Fruit fly (Drosophila melanogaster) whole organism, embryonic: ENCODE results near the gene fz4.
A peak's percentile ranks its signal among the peaks of the same experiment; 100 is the strongest.

Source experiments
- Atf6 ChIP-seq: fragments of 200-800 bp; sonication (Bioruptor generic); IDR thresholded peaks from 2 replicates; pipeline ENCODE4 v1.3.6; 2022; ENCODE audit warnings: missing biosample characterization, missing genetic modification characterization
- BtbVII ChIP-seq: fragments of 200-800 bp; sonication (Bioruptor generic); optimal IDR thresholded peaks from 3 replicates; lab custom pipeline; 2017; ENCODE audit warnings: missing biosample characterization, mild to moderate bottlenecking, missing genetic modification characterization
- C15 ChIP-seq: fragments of 200-800 bp; sonication (Bioruptor generic); IDR thresholded peaks from 3 replicates; pipeline ENCODE4 v1.3.6; 2022; ENCODE audit warnings: missing biosample characterization, missing genetic modification characterization
- CG10979 ChIP-seq: fragments of 200-800 bp; sonication (Bioruptor generic); optimal IDR thresholded peaks from 2 replicates; lab custom pipeline; 2018; ENCODE audit warnings: missing biosample characterization, mild to moderate bottlenecking, missing genetic modification characterization, moderate library complexity
- CG12299 ChIP-seq: fragments of 200-800 bp; sonication (Bioruptor generic); optimal IDR thresholded peaks from 2 replicates; lab custom pipeline; 2018; ENCODE audit warnings: missing biosample characterization, mild to moderate bottlenecking, missing genetic modification characterization
- CG13123 ChIP-seq: fragments of 200-800 bp; sonication (Bioruptor generic); optimal IDR thresholded peaks from 2 replicates; lab custom pipeline; 2016; ENCODE audit warnings: missing biosample characterization, missing genetic modification characterization
- CG1529 ChIP-seq: fragments of 200-800 bp; sonication (Bioruptor generic); optimal IDR thresholded peaks from 3 replicates; lab custom pipeline; 2018; ENCODE audit warnings: missing biosample characterization, missing genetic modification characterization
- CG1602 ChIP-seq: fragments of 200-800 bp; sonication (Bioruptor generic); optimal IDR thresholded peaks from 3 replicates; lab custom pipeline; 2016; ENCODE audit warnings: missing biosample characterization, missing genetic modification characterization
- CG16779 ChIP-seq: fragments of 200-800 bp; sonication (Bioruptor generic); IDR thresholded peaks from 2 replicates; pipeline ENCODE4 v1.3.6; 2022; ENCODE audit warnings: missing biosample characterization, missing genetic modification characterization
- CG1832 ChIP-seq: fragments of 200-800 bp; sonication (Bioruptor generic); optimal IDR thresholded peaks from 2 replicates; lab custom pipeline; 2017; ENCODE audit warnings: missing biosample characterization, mild to moderate bottlenecking, missing genetic modification characterization, inconsistent platforms
- CG18476 ChIP-seq: fragments of 200-800 bp; sonication (Bioruptor generic); optimal IDR thresholded peaks from 2 replicates; lab custom pipeline; 2016; ENCODE audit warnings: missing biosample characterization, mild to moderate bottlenecking, missing genetic modification characterization
- CG2129 ChIP-seq: fragments of 200-800 bp; sonication (Bioruptor generic); IDR thresholded peaks from 2 replicates; pipeline ENCODE4 v1.3.6; 2022; ENCODE audit warnings: missing biosample characterization, missing genetic modification characterization; ENCODE audit not compliant: partially characterized antibody
- CG3847 ChIP-seq: fragments of 200-800 bp; sonication (Bioruptor generic); IDR thresholded peaks from 2 replicates; pipeline ENCODE4 v1.3.6; 2022; ENCODE audit warnings: missing biosample characterization, missing genetic modification characterization
- CG3995 ChIP-seq: fragments of 200-800 bp; sonication (Bioruptor generic); optimal IDR thresholded peaks from 3 replicates; lab custom pipeline; 2016; ENCODE audit warnings: missing biosample characterization, missing genetic modification characterization
- CG4404 ChIP-seq: fragments of 200-800 bp; sonication (Bioruptor generic); IDR thresholded peaks from 2 replicates; pipeline ENCODE4 v1.3.6; 2022; ENCODE audit warnings: missing biosample characterization, missing genetic modification characterization
- CG8359 ChIP-seq: fragments of 200-800 bp; sonication (Bioruptor generic); optimal IDR thresholded peaks from 2 replicates; lab custom pipeline; 2017; ENCODE audit warnings: missing biosample characterization, mild to moderate bottlenecking, missing genetic modification characterization, borderline replicate concordance
- CHES-1-like ChIP-seq: fragments of 200-800 bp; sonication (Bioruptor generic); optimal IDR thresholded peaks from 2 replicates; lab custom pipeline; 2016; ENCODE audit warnings: missing biosample characterization, missing genetic modification characterization
- CrebB ChIP-seq: fragments of 200-800 bp; sonication (Bioruptor generic); optimal IDR thresholded peaks from 3 replicates; lab custom pipeline; 2018; ENCODE audit warnings: missing biosample characterization, mild to moderate bottlenecking, missing genetic modification characterization
- Ets65A ChIP-seq: fragments of 200-800 bp; sonication (Bioruptor generic); peaks from one replicate; lab custom pipeline; 2016; ENCODE audit warnings: missing biosample characterization, missing genetic modification characterization
- Fer1 ChIP-seq: fragments of 200-800 bp; sonication (Bioruptor generic); optimal IDR thresholded peaks from 2 replicates; lab custom pipeline; 2017; ENCODE audit warnings: missing biosample characterization, mild to moderate bottlenecking, missing genetic modification characterization
- Fer2 ChIP-seq: fragments of 200-800 bp; sonication (Bioruptor generic); optimal IDR thresholded peaks from 2 replicates; lab custom pipeline; 2018; ENCODE audit warnings: missing biosample characterization, mild to moderate bottlenecking, missing genetic modification characterization, moderate library complexity
- H2.0 ChIP-seq: fragments of 200-800 bp; sonication (Bioruptor generic); IDR thresholded peaks from 2 replicates; pipeline ENCODE4 v1.3.6; 2022; ENCODE audit warnings: missing biosample characterization, missing genetic modification characterization
- Hey ChIP-seq: fragments of 200-800 bp; sonication (Bioruptor generic); optimal IDR thresholded peaks from 3 replicates; lab custom pipeline; 2018; ENCODE audit warnings: missing biosample characterization, mild to moderate bottlenecking, missing genetic modification characterization
- HmgZ ChIP-seq: fragments of 200-800 bp; sonication (Bioruptor generic); optimal IDR thresholded peaks from 2 replicates; lab custom pipeline; 2018; ENCODE audit warnings: missing biosample characterization, mild to moderate bottlenecking, missing genetic modification characterization
- Hr39 ChIP-seq: fragments of >200 bp; optimal IDR thresholded peaks from 2 replicates; lab custom pipeline; 2017
- Hsf ChIP-seq: fragments of 200-800 bp; sonication (Bioruptor generic); optimal IDR thresholded peaks from 3 replicates; lab custom pipeline; 2016; ENCODE audit warnings: missing biosample characterization, missing genetic modification characterization
- Nf-YB ChIP-seq: fragments of 200-800 bp; sonication (Bioruptor generic); optimal IDR thresholded peaks from 3 replicates; lab custom pipeline; 2019; ENCODE audit warnings: missing biosample characterization, mild to moderate bottlenecking, missing genetic modification characterization, moderate library complexity
- Nf-YC ChIP-seq: fragments of 200-800 bp; optimal IDR thresholded peaks from 3 replicates; lab custom pipeline; 2019; ENCODE audit warnings: missing biosample characterization, mild to moderate bottlenecking, missing genetic modification characterization, moderate library complexity
- Optix ChIP-seq: fragments of 200-800 bp; sonication (Bioruptor generic); IDR thresholded peaks from 3 replicates; pipeline ENCODE4 v1.3.6; 2022; ENCODE audit warnings: missing biosample characterization, missing genetic modification characterization
- Poxn ChIP-seq: fragments of 200-800 bp; sonication (Bioruptor generic); IDR thresholded peaks from 2 replicates; pipeline ENCODE4 v1.3.6; 2022; ENCODE audit warnings: missing biosample characterization, missing genetic modification characterization
- Usf ChIP-seq: fragments of 200-800 bp; sonication (Bioruptor generic); optimal IDR thresholded peaks from 2 replicates; lab custom pipeline; 2017; ENCODE audit warnings: missing genotype, missing biosample characterization, missing genetic modification characterization
- ato ChIP-seq: fragments of 200-800 bp; sonication (Bioruptor generic); IDR thresholded peaks from 2 replicates; pipeline ENCODE4 v1.3.6; 2022; ENCODE audit warnings: missing biosample characterization, missing genetic modification characterization; ENCODE audit not compliant: partially characterized antibody
- cg ChIP-seq: fragments of 200-800 bp; sonication (Bioruptor generic); optimal IDR thresholded peaks from 3 replicates; lab custom pipeline; 2019; ENCODE audit warnings: missing biosample characterization, mild to moderate bottlenecking, missing genetic modification characterization, moderate library complexity
- chif ChIP-seq, 2 experiments: fragments of 200-800 bp; sonication (Bioruptor generic); optimal IDR thresholded peaks; 3 replicates each; lab custom pipeline; 2016; ENCODE audit warnings: missing biosample characterization in 2 of 2, missing genetic modification characterization in 2 of 2
- croc ChIP-seq: fragments of 200-800 bp; sonication (Bioruptor generic); conservative IDR thresholded peaks from 3 replicates; pipeline ENCODE4 v1.3.6; 2022; ENCODE audit warnings: missing biosample characterization, missing genetic modification characterization
- crol ChIP-seq: fragments of 200-800 bp; sonication (Bioruptor generic); IDR thresholded peaks from 2 replicates; pipeline ENCODE4 v1.3.6; 2022; ENCODE audit warnings: missing biosample characterization, missing genetic modification characterization
- dmrt99B ChIP-seq: fragments of 200-800 bp; sonication (Bioruptor generic); optimal IDR thresholded peaks from 2 replicates; lab custom pipeline; 2018; ENCODE audit warnings: missing biosample characterization, mild to moderate bottlenecking, missing genetic modification characterization, moderate library complexity
- fd102C ChIP-seq: fragments of 200-800 bp; sonication (Bioruptor generic); optimal IDR thresholded peaks from 2 replicates; lab custom pipeline; 2018; ENCODE audit warnings: missing biosample characterization, mild to moderate bottlenecking, missing genetic modification characterization, moderate library complexity
- fd3F ChIP-seq: fragments of 200-800 bp; sonication (Bioruptor generic); optimal IDR thresholded peaks from 2 replicates; lab custom pipeline; 2018; ENCODE audit warnings: missing biosample characterization, mild to moderate bottlenecking, missing genetic modification characterization, moderate library complexity
- her ChIP-seq: fragments of 200-800 bp; sonication (Bioruptor generic); optimal IDR thresholded peaks from 2 replicates; lab custom pipeline; 2016; ENCODE audit warnings: missing biosample characterization, missing genetic modification characterization
- inv ChIP-seq: fragments of 200-800 bp; sonication (Bioruptor generic); IDR thresholded peaks from 2 replicates; pipeline ENCODE4 v1.3.6; 2022; ENCODE audit warnings: missing biosample characterization, missing genetic modification characterization; ENCODE audit not compliant: partially characterized antibody
- nerfin-1 ChIP-seq: fragments of 200-800 bp; sonication (Bioruptor generic); optimal IDR thresholded peaks from 3 replicates; lab custom pipeline; 2019; ENCODE audit warnings: missing biosample characterization, mild to moderate bottlenecking, missing genetic modification characterization, moderate library complexity
- oc ChIP-seq: fragments of 200-800 bp; sonication (Bioruptor generic); optimal IDR thresholded peaks from 2 replicates; lab custom pipeline; 2018; ENCODE audit warnings: missing biosample characterization, mild to moderate bottlenecking, missing genetic modification characterization, moderate library complexity
- onecut ChIP-seq: fragments of 200-800 bp; sonication (Bioruptor generic); IDR thresholded peaks from 2 replicates; pipeline ENCODE4 v1.3.6; 2022; ENCODE audit warnings: missing biosample characterization, missing genetic modification characterization
- ro ChIP-seq: fragments of 200-800 bp; sonication (Bioruptor generic); IDR thresholded peaks from 2 replicates; pipeline ENCODE4 v1.3.6; 2022; ENCODE audit warnings: missing biosample characterization, missing genetic modification characterization
- scrt ChIP-seq: fragments of 200-800 bp; sonication (Bioruptor generic); optimal IDR thresholded peaks from 2 replicates; lab custom pipeline; 2018; ENCODE audit warnings: missing biosample characterization, mild to moderate bottlenecking, missing genetic modification characterization, moderate library complexity
- slou ChIP-seq: fragments of 200-800 bp; sonication (Bioruptor generic); optimal IDR thresholded peaks from 3 replicates; lab custom pipeline; 2016; ENCODE audit warnings: missing biosample characterization, missing genetic modification characterization
- sob ChIP-seq: fragments of 200-800 bp; sonication (Bioruptor generic); IDR thresholded peaks from 2 replicates; pipeline ENCODE4 v1.3.6; 2022; ENCODE audit warnings: missing biosample characterization, missing genetic modification characterization
- toy ChIP-seq: fragments of 200-800 bp; sonication (Bioruptor generic); IDR thresholded peaks from 2 replicates; pipeline ENCODE4 v1.3.6; 2022; ENCODE audit warnings: missing biosample characterization, missing genetic modification characterization
- unpg ChIP-seq: fragments of 200-800 bp; sonication (Bioruptor generic); optimal IDR thresholded peaks from 3 replicates; lab custom pipeline; 2018; ENCODE audit warnings: missing biosample characterization, mild to moderate bottlenecking, missing genetic modification characterization, moderate library complexity
- wor ChIP-seq: fragments of 200-800 bp; sonication (Bioruptor generic); IDR thresholded peaks from 2 replicates; pipeline ENCODE4 v1.3.6; 2022; ENCODE audit warnings: missing biosample characterization, missing genetic modification characterization
- zfh2 ChIP-seq: fragments of 200-800 bp; sonication (Bioruptor generic); optimal IDR thresholded peaks from 2 replicates; lab custom pipeline; 2016; ENCODE audit warnings: missing biosample characterization, missing genetic modification characterization

fz4 gene

dm6 chrX:7159236-7159838 is 49.2 kb upstream of the fz4 start:
- TF ChIP-seq CG3995, result no peak
- TF ChIP-seq her (GFP tag; lab: Kevin White, UChicago), result no peak
- TF ChIP-seq cg (GFP tag; lab: Kevin White, UChicago), result peak; percentile 67
- no peak for TF ChIP-seq oc (tag; lab: Kevin White, UChicago)
- TF ChIP-seq fd3F (GFP tag; lab: Kevin White, UChicago), result no peak
- TF ChIP-seq Hr39, result no peak
- TF ChIP-seq CrebB (tag; lab: Kevin White, UChicago), result no peak
- TF ChIP-seq CG13123 (GFP tag; lab: Kevin White, UChicago), result no peak
- peak; percentile 79 for TF ChIP-seq Nf-YB (GFP tag; lab: Kevin White, UChicago)
- no peak for TF ChIP-seq Hsf
- no peak for TF ChIP-seq HmgZ (tag; lab: Kevin White, UChicago)
- peak; percentile 80 for TF ChIP-seq Nf-YC (tag; lab: Kevin White, UChicago)
- TF ChIP-seq Atf6, result no peak
- no peak for TF ChIP-seq ato (GFP tag; lab: Robert Waterston, UW)
- TF ChIP-seq Fer2, result no peak
- TF ChIP-seq H2.0 (GFP tag; lab: Robert Waterston, UW), result no peak
- TF ChIP-seq CG3847 (GFP tag; lab: Robert Waterston, UW), result no peak
- no peak for TF ChIP-seq CG4404 (GFP tag; lab: Robert Waterston, UW)
- no peak for TF ChIP-seq CG18476
- no peak for TF ChIP-seq CG1602 (GFP tag; lab: Kevin White, UChicago)
- TF ChIP-seq Usf (GFP tag; lab: Kevin White, UChicago), result no peak
- no peak for TF ChIP-seq Poxn (GFP tag; lab: Robert Waterston, UW)
- TF ChIP-seq nerfin-1 (tag; lab: Kevin White, UChicago), result peak; percentile 57
- no peak for TF ChIP-seq ro (GFP tag; lab: Robert Waterston, UW)
- TF ChIP-seq toy, result no peak
- no peak for TF ChIP-seq CG16779 (GFP tag; lab: Robert Waterston, UW)
- TF ChIP-seq sob (GFP tag; lab: Robert Waterston, UW), result no peak
- TF ChIP-seq CG2129, result no peak
- no peak for TF ChIP-seq zfh2 (GFP tag; lab: Kevin White, UChicago)
- no peak for TF ChIP-seq CHES-1-like
- TF ChIP-seq, all 482 proteins: peak for 4

DNA sequence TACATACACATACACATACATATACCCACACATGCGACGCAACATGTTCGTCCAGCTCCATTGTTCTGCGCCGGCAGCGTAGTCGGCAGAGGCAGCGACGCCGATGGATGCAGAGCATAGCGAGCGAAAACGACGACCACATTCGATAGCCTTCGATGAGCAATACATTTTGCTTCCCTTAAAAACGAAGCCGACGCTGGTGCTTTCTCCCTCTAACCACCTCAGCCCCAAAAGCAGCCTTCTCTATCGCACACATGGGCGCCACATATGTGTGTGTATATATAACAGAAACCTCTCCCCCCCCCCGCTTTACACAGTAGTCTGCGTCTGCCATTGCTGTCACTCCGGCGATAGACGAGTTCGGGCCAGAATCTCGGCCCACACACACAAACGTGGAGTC is 42.7 kb upstream of the fz4 start:
- TF ChIP-seq CG1832 (GFP tag; lab: Kevin White, UChicago), result no peak
- TF ChIP-seq croc, result no peak
- TF ChIP-seq slou (GFP tag; lab: Kevin White, UChicago), result no peak
- no peak for TF ChIP-seq Optix
- no peak for TF ChIP-seq inv (GFP tag; lab: Robert Waterston, UW)
- no peak for TF ChIP-seq unpg (GFP tag; lab: Kevin White, UChicago)
- peak; percentile 6; the same call in 1 of the 2 replicates for TF ChIP-seq crol (GFP tag; lab: Robert Waterston, UW)
- TF ChIP-seq BtbVII (GFP tag; lab: Kevin White, UChicago), result no peak
- TF ChIP-seq chif (GFP tag; optimal IDR thresholded peaks at IDR 0.05; lab: Kevin White, UChicago), result no peak
- no peak for TF ChIP-seq onecut (GFP tag; lab: Robert Waterston, UW)
- TF ChIP-seq scrt (GFP tag; lab: Kevin White, UChicago), result no peak
- no peak for TF ChIP-seq CHES-1-like
- TF ChIP-seq C15 (GFP tag; lab: Robert Waterston, UW), result no peak
- TF ChIP-seq CG10979 (tag; lab: Kevin White, UChicago), result no peak
- TF ChIP-seq CG8359, result no peak
- no peak for TF ChIP-seq wor
- TF ChIP-seq Hsf, result no peak
- no peak for TF ChIP-seq Fer1 (GFP tag; lab: Kevin White, UChicago)
- peak; percentile 57 for TF ChIP-seq Nf-YC (tag; lab: Kevin White, UChicago)
- TF ChIP-seq Hey (tag; lab: Kevin White, UChicago), result no peak
- TF ChIP-seq Ets65A, result no peak
- no peak for TF ChIP-seq CG12299
- TF ChIP-seq fd102C (GFP tag; lab: Kevin White, UChicago), result no peak
- no peak for TF ChIP-seq dmrt99B (tag; lab: Kevin White, UChicago)
- TF ChIP-seq CG4404 (GFP tag; lab: Robert Waterston, UW), result no peak
- no peak for TF ChIP-seq CG1529
